Fruit fly (Drosophila melanogaster) whole organism, embryonic: ENCODE data around the gene ssp3.

Source experiments
- Adf1 ChIP-seq: fragments of 200-800 bp; sonication (Bioruptor generic); IDR thresholded peaks from 2 replicates; pipeline ENCODE4 v1.3.6; 2022; ENCODE audit warnings: missing biosample characterization, missing genetic modification characterization
- Blimp-1 ChIP-seq: fragments of 200-800 bp; sonication (Bioruptor generic); optimal IDR thresholded peaks from 3 replicates; lab custom pipeline; 2018; ENCODE audit warnings: missing biosample characterization, missing genetic modification characterization, mild to moderate bottlenecking, moderate library complexity, missing genetic modification reagents
- CG10147 ChIP-seq: fragments of 200-800 bp; sonication (Bioruptor generic); optimal IDR thresholded peaks from 2 replicates; lab custom pipeline; 2019; ENCODE audit warnings: missing biosample characterization, mild to moderate bottlenecking, missing genetic modification characterization, moderate library complexity
- CG10979 ChIP-seq: fragments of 200-800 bp; sonication (Bioruptor generic); optimal IDR thresholded peaks from 2 replicates; lab custom pipeline; 2018; ENCODE audit warnings: missing biosample characterization, mild to moderate bottlenecking, missing genetic modification characterization, moderate library complexity
- CG11695 ChIP-seq: fragments of 200-800 bp; sonication (Bioruptor generic); IDR thresholded peaks from 3 replicates; pipeline ENCODE4 v1.3.6; 2022; ENCODE audit warnings: missing biosample characterization, missing genetic modification characterization
- CG13624 ChIP-seq: fragments of 200-800 bp; sonication (Bioruptor generic); optimal IDR thresholded peaks from 2 replicates; lab custom pipeline; 2016; ENCODE audit warnings: missing biosample characterization, missing genetic modification characterization
- CG15514 ChIP-seq: fragments of 200-800 bp; sonication (Bioruptor generic); optimal IDR thresholded peaks from 3 replicates; lab custom pipeline; 2017; ENCODE audit warnings: missing biosample characterization, missing genetic modification characterization, mild to moderate bottlenecking, moderate library complexity, missing genetic modification reagents
- CG15601 ChIP-seq: fragments of 200-800 bp; sonication (Bioruptor generic); optimal IDR thresholded peaks from 3 replicates; lab custom pipeline; 2019; ENCODE audit warnings: missing biosample characterization, mild to moderate bottlenecking, missing genetic modification characterization, moderate library complexity
- CG1602 ChIP-seq: fragments of 200-800 bp; sonication (Bioruptor generic); optimal IDR thresholded peaks from 3 replicates; lab custom pipeline; 2016; ENCODE audit warnings: missing biosample characterization, missing genetic modification characterization
- CG17361 ChIP-seq: fragments of 200-800 bp; sonication (Bioruptor generic); IDR thresholded peaks from 3 replicates; pipeline ENCODE4 v1.3.6; 2022; ENCODE audit warnings: missing biosample characterization, missing genetic modification characterization
- CG17612 ChIP-seq: fragments of 200-800 bp; sonication (Bioruptor generic); IDR thresholded peaks from 2 replicates; pipeline ENCODE4 v1.3.6; 2022; ENCODE audit warnings: missing biosample characterization, missing genetic modification characterization
- CG2129 ChIP-seq: fragments of 200-800 bp; sonication (Bioruptor generic); IDR thresholded peaks from 2 replicates; pipeline ENCODE4 v1.3.6; 2022; ENCODE audit warnings: missing biosample characterization, missing genetic modification characterization; ENCODE audit not compliant: partially characterized antibody
- CG2678 ChIP-seq: fragments of 200-800 bp; sonication (Bioruptor generic); optimal IDR thresholded peaks from 3 replicates; lab custom pipeline; 2019; ENCODE audit warnings: missing biosample characterization, mild to moderate bottlenecking, missing genetic modification characterization, moderate library complexity
- CG3065 ChIP-seq: fragments of 200-800 bp; sonication (Bioruptor generic); optimal IDR thresholded peaks from 2 replicates; lab custom pipeline; 2016; ENCODE audit warnings: missing biosample characterization, missing genetic modification characterization
- CG3163 ChIP-seq: fragments of 200-800 bp; sonication (Bioruptor generic); optimal IDR thresholded peaks from 3 replicates; lab custom pipeline; 2016; ENCODE audit warnings: missing biosample characterization, missing genetic modification characterization
- CG3407 ChIP-seq: fragments of 200-800 bp; sonication (Bioruptor generic); optimal IDR thresholded peaks from 2 replicates; lab custom pipeline; 2018; ENCODE audit warnings: missing biosample characterization, mild to moderate bottlenecking, missing genetic modification characterization
- CG4404 ChIP-seq: fragments of 200-800 bp; sonication (Bioruptor generic); IDR thresholded peaks from 2 replicates; pipeline ENCODE4 v1.3.6; 2022; ENCODE audit warnings: missing biosample characterization, missing genetic modification characterization
- CG6254 ChIP-seq: fragments of 200-800 bp; sonication (Bioruptor generic); optimal IDR thresholded peaks from 3 replicates; lab custom pipeline; 2017; ENCODE audit warnings: mild to moderate bottlenecking, missing biosample characterization, missing genetic modification reagents, missing genetic modification characterization
- CG6689 ChIP-seq: fragments of 200-800 bp; sonication (Bioruptor generic); IDR thresholded peaks from 2 replicates; pipeline ENCODE4 v1.3.6; 2022; ENCODE audit warnings: missing biosample characterization, missing genetic modification characterization
- CG6765 ChIP-seq: fragments of 200-800 bp; sonication (Bioruptor generic); optimal IDR thresholded peaks from 3 replicates; lab custom pipeline; 2017; ENCODE audit warnings: missing biosample characterization, mild to moderate bottlenecking, missing genetic modification characterization
- CG7271 ChIP-seq: fragments of 200-800 bp; sonication (Bioruptor generic); optimal IDR thresholded peaks from 2 replicates; lab custom pipeline; 2018; ENCODE audit warnings: missing biosample characterization, mild to moderate bottlenecking, missing genetic modification characterization, moderate library complexity
- CG8924 ChIP-seq: fragments of 200-800 bp; optimal IDR thresholded peaks from 3 replicates; lab custom pipeline; 2019; ENCODE audit warnings: missing biosample characterization, mild to moderate bottlenecking, missing genetic modification characterization, moderate library complexity
- Dfd ChIP-seq, 2 experiments: fragments of >200 bp; optimal IDR thresholded peaks; 2 replicates each; lab custom pipeline; 2017; ENCODE audit warnings: missing biosample characterization in 2 of 2, missing genetic modification characterization in 2 of 2
- E2f2 ChIP-seq: fragments of 200-800 bp; sonication (Bioruptor generic); IDR thresholded peaks from 2 replicates; pipeline ENCODE4 v1.3.6; 2022; ENCODE audit warnings: missing biosample characterization, missing genetic modification characterization
- Ets65A ChIP-seq: fragments of 200-800 bp; sonication (Bioruptor generic); peaks from one replicate; lab custom pipeline; 2016; ENCODE audit warnings: missing biosample characterization, missing genetic modification characterization
- Hr78 ChIP-seq, 2 experiments: fragments of 200-800 bp in 1 of 2; fragments of >200 bp in 1 of 2; sonication (Bioruptor generic) in 1 of 2; optimal IDR thresholded peaks; 2 replicates each; lab custom pipeline; 2017 to 2019; ENCODE audit warnings: missing biosample characterization in 2 of 2, missing genetic modification characterization in 2 of 2, mild to moderate bottlenecking in 1 of 2, moderate library complexity in 1 of 2
- NFAT ChIP-seq: fragments of 200-800 bp; sonication (Bioruptor generic); IDR thresholded peaks from 2 replicates; pipeline ENCODE4 v1.3.6; 2022; ENCODE audit warnings: missing biosample characterization, missing genetic modification characterization
- Rx ChIP-seq: fragments of 200-800 bp; sonication (Bioruptor generic); IDR thresholded peaks from 2 replicates; pipeline ENCODE4 v1.3.6; 2022; ENCODE audit warnings: missing biosample characterization, missing genetic modification characterization
- ase ChIP-seq: fragments of 200-800 bp; sonication (Bioruptor generic); IDR thresholded peaks from 3 replicates; pipeline ENCODE4 v1.3.6; 2022; ENCODE audit warnings: missing biosample characterization, missing genetic modification characterization
- bigmax ChIP-seq: fragments of 200-800 bp; sonication (Bioruptor generic); optimal IDR thresholded peaks from 2 replicates; lab custom pipeline; 2018; ENCODE audit warnings: missing biosample characterization, mild to moderate bottlenecking, missing genetic modification characterization
- bsh ChIP-seq, 2 experiments: fragments of 200-800 bp; sonication (Bioruptor generic); optimal IDR thresholded peaks; 2 replicates each; lab custom pipeline; 2017 to 2018; ENCODE audit warnings: mild to moderate bottlenecking in 2 of 2, missing biosample characterization in 2 of 2, missing genetic modification characterization in 2 of 2, moderate library complexity in 1 of 2
- cad ChIP-seq: fragments of >200 bp; optimal IDR thresholded peaks from 2 replicates; lab custom pipeline; 2017; ENCODE audit warnings: missing biosample characterization, missing genetic modification characterization
- corto ChIP-seq: fragments of 200-800 bp; sonication (Bioruptor generic); optimal IDR thresholded peaks from 2 replicates; lab custom pipeline; 2016; ENCODE audit warnings: missing biosample characterization, mild to moderate bottlenecking, missing genetic modification characterization, moderate library complexity
- dmrt11E ChIP-seq: fragments of 200-800 bp; sonication (Bioruptor generic); optimal IDR thresholded peaks from 3 replicates; lab custom pipeline; 2018; ENCODE audit warnings: missing biosample characterization, mild to moderate bottlenecking, missing genetic modification characterization, moderate library complexity
- dmrt99B ChIP-seq: fragments of 200-800 bp; sonication (Bioruptor generic); optimal IDR thresholded peaks from 2 replicates; lab custom pipeline; 2018; ENCODE audit warnings: missing biosample characterization, mild to moderate bottlenecking, missing genetic modification characterization, moderate library complexity
- gfzf ChIP-seq: fragments of 200-800 bp; sonication (Bioruptor generic); optimal IDR thresholded peaks from 2 replicates; lab custom pipeline; 2016; ENCODE audit warnings: missing biosample characterization, mild to moderate bottlenecking, missing genetic modification characterization, moderate library complexity
- grau ChIP-seq: fragments of 200-800 bp; optimal IDR thresholded peaks from 3 replicates; lab custom pipeline; 2019; ENCODE audit warnings: missing biosample characterization, mild to moderate bottlenecking, missing genetic modification characterization, moderate library complexity
- grn ChIP-seq: fragments of 200-800 bp; sonication (Bioruptor generic); optimal IDR thresholded peaks from 3 replicates; lab custom pipeline; 2017; ENCODE audit warnings: missing biosample characterization, missing genetic modification characterization
- gt ChIP-seq: fragments of 200-800 bp; sonication (Bioruptor generic); IDR thresholded peaks from 2 replicates; pipeline ENCODE4 v1.3.6; 2022; ENCODE audit warnings: missing biosample characterization, missing genetic modification characterization
- nmo ChIP-seq: fragments of 200-800 bp; sonication (Bioruptor generic); optimal IDR thresholded peaks from 2 replicates; lab custom pipeline; 2018; ENCODE audit warnings: missing biosample characterization, mild to moderate bottlenecking, missing genetic modification characterization, moderate library complexity
- odd ChIP-seq: fragments of 200-800 bp; sonication (Bioruptor generic); optimal IDR thresholded peaks from 2 replicates; lab custom pipeline; 2017; ENCODE audit warnings: missing biosample characterization, mild to moderate bottlenecking, missing genetic modification characterization
- p53 ChIP-seq: fragments of 200-800 bp; sonication (Bioruptor generic); optimal IDR thresholded peaks from 2 replicates; lab custom pipeline; 2016; ENCODE audit warnings: missing biosample characterization, missing genetic modification characterization
- prd ChIP-seq, 3 experiments: fragments of >200 bp in 2 of 3; fragments of 200-800 bp in 1 of 3; sonication (Bioruptor generic) in 1 of 3; optimal IDR thresholded peaks in 2 of 3; IDR thresholded peaks in 1 of 3; 2 replicates in 2 of 3; 3 replicates in 1 of 3; pipeline versions ENCODE4 v1.3.6 to Lab custom; 2017 to 2022; ENCODE audit warnings: missing biosample characterization in 1 of 3, missing genetic modification characterization in 1 of 3
- row ChIP-seq: fragments of 200-800 bp; sonication (Bioruptor generic); IDR thresholded peaks from 3 replicates; pipeline ENCODE4 v1.3.6; 2022; ENCODE audit warnings: missing biosample characterization, missing genetic modification characterization
- sisA ChIP-seq: fragments of 200-800 bp; sonication (Bioruptor generic); IDR thresholded peaks from 2 replicates; pipeline ENCODE4 v1.3.6; 2022; ENCODE audit warnings: missing biosample characterization, missing genetic modification characterization
- tll ChIP-seq, 2 experiments: fragments of 200-800 bp in 1 of 2; fragments of >200 bp in 1 of 2; sonication (Bioruptor generic) in 1 of 2; optimal IDR thresholded peaks; 2 replicates each; lab custom pipeline; 2017 to 2019; ENCODE audit warnings: missing biosample characterization in 2 of 2, missing genetic modification characterization in 2 of 2, mild to moderate bottlenecking in 1 of 2, moderate library complexity in 1 of 2
- zen ChIP-seq: fragments of 200-800 bp; sonication (Bioruptor generic); optimal IDR thresholded peaks from 3 replicates; lab custom pipeline; 2018; ENCODE audit warnings: missing biosample characterization, mild to moderate bottlenecking, missing genetic modification characterization, moderate library complexity
- zfh1 ChIP-seq: fragments of 200-800 bp; sonication (Bioruptor generic); IDR thresholded peaks from 3 replicates; pipeline ENCODE4 v1.3.6; 2022; ENCODE audit warnings: missing biosample characterization, missing genetic modification characterization

The ssp3 gene

dm6 chr2L:18894998-18895732, 48.6 kb downstream of the ssp3 start (continued):
- peak; percentile 35; the same call in 1 of the 3 replicates for TF ChIP-seq row (GFP tag; lab: Robert Waterston, UW)
- TF ChIP-seq CG7271, result peak; percentile 27
- no peak for TF ChIP-seq grn (GFP tag; lab: Kevin White, UChicago)
- no peak for TF ChIP-seq CG17612 (GFP tag; lab: Robert Waterston, UW)
- TF ChIP-seq CG13624, result no peak
- no peak for TF ChIP-seq CG2129 (GFP tag; lab: Robert Waterston, UW)
- TF ChIP-seq CG17361 (GFP tag; lab: Robert Waterston, UW), result peak; percentile 40; the same call in 1 of the 3 replicates
- peak; percentile 93 for TF ChIP-seq cad (GFP tag; lab: Kevin White, UChicago)
- peak; percentile 2 for TF ChIP-seq CG1602 (GFP tag; lab: Kevin White, UChicago)
- TF ChIP-seq CG15514 (GFP tag; lab: Kevin White, UChicago), result no peak
- no peak for TF ChIP-seq corto (GFP tag; lab: Kevin White, UChicago)
- TF ChIP-seq NFAT (GFP tag; lab: Robert Waterston, UW), result no peak
- no peak for TF ChIP-seq CG15601
- TF ChIP-seq CG2678, result peak; percentile 3
- peak; percentile 12 for TF ChIP-seq Blimp-1 (GFP tag; lab: Kevin White, UChicago)
- TF ChIP-seq ase (GFP tag; lab: Robert Waterston, UW), result no peak
- TF ChIP-seq gfzf, result no peak
- no peak for TF ChIP-seq CG3065 (GFP tag; lab: Kevin White, UChicago)
- TF ChIP-seq Hr78 (GFP tag; optimal IDR thresholded peaks at IDR 0.05; lab: Kevin White, UChicago), result no peak
- peak; percentile 45 for TF ChIP-seq nmo (GFP tag; lab: Kevin White, UChicago)
- no peak for TF ChIP-seq bigmax (GFP tag; lab: Kevin White, UChicago)
- no peak for TF ChIP-seq CG3407 (GFP tag; lab: Kevin White, UChicago)
- TF ChIP-seq CG3163 (GFP tag; lab: Kevin White, UChicago), result no peak
- TF ChIP-seq CG4404 (GFP tag; lab: Robert Waterston, UW), result 0 out of 2 replicates have a peak, but pooled peaks have one; percentile 77
- no peak for TF ChIP-seq Rx (GFP tag; lab: Robert Waterston, UW)
- TF ChIP-seq Ets65A, result no peak
- no peak for TF ChIP-seq prd (optimal IDR thresholded peaks at IDR 0.05; lab: Kevin White, UChicago)
- TF ChIP-seq prd (GFP tag; IDR thresholded peaks at IDR 0.05; lab: Robert Waterston, UW), result peak; percentile 73; the same call in 2 of the 3 replicates
- TF ChIP-seq Adf1 (GFP tag; lab: Robert Waterston, UW), result no peak
- no peak for TF ChIP-seq CG10147 (GFP tag; lab: Kevin White, UChicago)
- TF ChIP-seq CG11695, result 0 out of 3 replicates have a peak, but pooled peaks have one; percentile 9
- TF ChIP-seq sisA (GFP tag; lab: Robert Waterston, UW), result no peak
- TF ChIP-seq CG6689 (GFP tag; lab: Robert Waterston, UW), result peak; percentile 36; the same call in 1 of the 2 replicates
- TF ChIP-seq tll (GFP tag; optimal IDR thresholded peaks at IDR 0.05; lab: Kevin White, UChicago), result peak in 1 of 2 experiments; percentile 99
- TF ChIP-seq CG8924 (tag; lab: Kevin White, UChicago), result peak; percentile 34
- TF ChIP-seq CG6254, result peak; percentile 6
- no peak for TF ChIP-seq CG6765
- TF ChIP-seq zfh1, result 0 out of 3 replicates have a peak, but pooled peaks have one; percentile 41
- TF ChIP-seq grau (tag; lab: Kevin White, UChicago), result peak; percentile 9
- no peak for TF ChIP-seq odd (GFP tag; lab: Kevin White, UChicago)
- peak; percentile 73 for TF ChIP-seq dmrt11E (tag; lab: Kevin White, UChicago)
- no peak for TF ChIP-seq Dfd (GFP tag; optimal IDR thresholded peaks at IDR 0.05; lab: Kevin White, UChicago)
- TF ChIP-seq dmrt99B (tag; lab: Kevin White, UChicago), result peak; percentile 24
- peak in 1 of 2 experiments; percentile 27 for TF ChIP-seq bsh (GFP tag; optimal IDR thresholded peaks at IDR 0.05; lab: Kevin White, UChicago)
- no peak for TF ChIP-seq E2f2 (GFP tag; lab: Robert Waterston, UW)
- peak; percentile 74 for TF ChIP-seq CG10979 (tag; lab: Kevin White, UChicago)
- no peak; the same call in 1 of the 2 replicates for TF ChIP-seq gt
- TF ChIP-seq p53 (GFP tag; lab: Kevin White, UChicago), result no peak
- TF ChIP-seq zen (tag; lab: Kevin White, UChicago), result peak; percentile 97
- TF ChIP-seq, all 482 proteins: peak for 65
